Worm (Caenorhabditis elegans) whole organism, L1 larva: Measurements from ENCODE around the gene rab-3.

Source experiments
- egl-27 ChIP-seq, 2 experiments: fragments of 150-350 bp in 1 of 2; sonication (generic microtip); optimal IDR thresholded peaks; 3 replicates each; lab custom pipeline; 2017 to 2018; ENCODE audit warnings: missing biosample characterization in 2 of 2, missing genetic modification characterization in 2 of 2, missing genetic modification reagents in 2 of 2
- lin-15B ChIP-seq: fragments of 150-350 bp; sonication (generic microtip); optimal IDR thresholded peaks from 3 replicates; lab custom pipeline; 2014; ENCODE audit warnings: missing biosample characterization, missing genetic modification characterization
- mdl-1 ChIP-seq, 2 experiments: fragments of 150-350 bp; optimal IDR thresholded peaks; 2 replicates each; lab custom pipeline; 2014 to 2017; ENCODE audit warnings: missing biosample characterization in 2 of 2, missing genetic modification characterization in 2 of 2, inconsistent platforms in 1 of 2
- nhr-90 ChIP-seq: sonication (generic microtip); optimal IDR thresholded peaks from 2 replicates; lab custom pipeline; 2016; ENCODE audit warnings: mild to moderate bottlenecking, missing genetic modification characterization, missing compliant biosample characterization; ENCODE audit not compliant: poor library complexity
- sox-4 ChIP-seq: sonication (generic microtip); optimal IDR thresholded peaks from 2 replicates; lab custom pipeline; 2016; ENCODE audit warnings: missing genetic modification characterization, missing compliant biosample characterization
- unc-98 ChIP-seq: fragments of 200-800 bp; sonication (Bioruptor generic); IDR thresholded peaks from 2 replicates; pipeline ENCODE4 v1.3.6; 2022; ENCODE audit warnings: missing genetic modification characterization, missing compliant biosample characterization
- ztf-4 ChIP-seq: fragments of 150-350 bp; optimal IDR thresholded peaks from 2 replicates; lab custom pipeline; 2014; ENCODE audit warnings: missing biosample characterization, missing genetic modification characterization

- TF ChIP-seq mdl-1 (tag; optimal IDR thresholded peaks at IDR 0.05; lab: Kevin White, UChicago): no peak
- no peak for TF ChIP-seq egl-27 (tag; optimal IDR thresholded peaks at IDR 0.05; lab: Kevin White, UChicago)
- no peak for TF ChIP-seq ztf-4 (tag; lab: Kevin White, UChicago)
- TF ChIP-seq nhr-90: no peak
- no peak for TF ChIP-seq sox-4
- TF ChIP-seq lin-15B (tag; lab: Kevin White, UChicago): no peak
- no peak for TF ChIP-seq unc-98 (GFP tag; lab: Robert Waterston, UW)
These were observed 11.8 kb downstream of the rab-3 start, which contains the start of the genes C18A3.10 and C18A3.3 for ce11 chrII:5715745-5716357.
